Worm (Caenorhabditis elegans) whole organism, L4 larva: ENCODE results near the gene F14F7.4.

Source experiments
- F26F4.8 ChIP-seq: fragments of 200-800 bp; sonication (Bioruptor generic); conservative IDR thresholded peaks from 2 replicates; pipeline ENCODE4 v1.3.6; 2022; ENCODE audit warnings: missing genetic modification characterization, missing compliant biosample characterization
- F37D6.2 ChIP-seq: sonication (generic microtip); optimal IDR thresholded peaks from 2 replicates; lab custom pipeline; 2016; ENCODE audit warnings: mild to moderate bottlenecking, missing genetic modification characterization, missing compliant biosample characterization
- T26A8.4 ChIP-seq: fragments of 200-800 bp; sonication (Bioruptor generic); IDR thresholded peaks from 2 replicates; pipeline ENCODE4 v1.3.6; 2022; ENCODE audit warnings: missing genetic modification characterization, missing compliant biosample characterization
- ZK546.5 ChIP-seq, 2 experiments: sonication (generic microtip); optimal IDR thresholded peaks; 2 replicates each; lab custom pipeline; 2017; ENCODE audit warnings: missing biosample characterization in 2 of 2, missing genetic modification characterization in 2 of 2
- aha-1 ChIP-seq: fragments of 150-350 bp; peaks from one replicate; lab custom pipeline; 2014; ENCODE audit warnings: missing biosample characterization, missing genetic modification characterization
- ceh-28 ChIP-seq: fragments of 150-350 bp; optimal IDR thresholded peaks from 2 replicates; lab custom pipeline; 2014; ENCODE audit warnings: missing biosample characterization, missing genetic modification reagents, missing genetic modification characterization
- daf-16 ChIP-seq, 3 experiments: sonication (generic microtip); optimal IDR thresholded peaks; 2 replicates each; lab custom pipeline; 2016 to 2017; ENCODE audit warnings: missing genetic modification characterization in 3 of 3, missing genetic modification reagents in 3 of 3, mild to moderate bottlenecking in 2 of 3, missing compliant biosample characterization in 2 of 3, missing biosample characterization in 1 of 3, moderate library complexity in 1 of 3
- daf-8 ChIP-seq: fragments of 200-800 bp; sonication (Bioruptor generic); IDR thresholded peaks from 2 replicates; pipeline ENCODE4 v1.3.6; 2022; ENCODE audit warnings: missing genetic modification characterization, missing compliant biosample characterization
- dmd-8 ChIP-seq: fragments of 200-800 bp; sonication (Bioruptor generic); IDR thresholded peaks from 2 replicates; pipeline ENCODE4 v1.3.6; 2022; ENCODE audit warnings: missing genetic modification characterization, missing compliant biosample characterization
- dmd-9 ChIP-seq: fragments of 200-800 bp; sonication (Bioruptor generic); IDR thresholded peaks from 2 replicates; pipeline ENCODE4 v1.3.6; 2022; ENCODE audit warnings: missing genetic modification reagents, missing genetic modification characterization, missing compliant biosample characterization
- egl-43 ChIP-seq: fragments of 200-800 bp; sonication (Bioruptor generic); IDR thresholded peaks from 2 replicates; pipeline ENCODE4 v1.3.6; 2022; ENCODE audit warnings: missing genetic modification reagents, missing genetic modification characterization, missing compliant biosample characterization
- hif-1 ChIP-seq, 2 experiments: sonication (generic microtip); optimal IDR thresholded peaks; 2 replicates each; lab custom pipeline; 2016 to 2017; ENCODE audit warnings: missing compliant biosample characterization in 2 of 2, missing genetic modification characterization in 2 of 2, missing genetic modification reagents in 2 of 2, missing genotype in 2 of 2, mild to moderate bottlenecking in 1 of 2
- hlh-30 ChIP-seq: sonication (generic microtip); optimal IDR thresholded peaks from 2 replicates; lab custom pipeline; 2017; ENCODE audit warnings: antibody characterized with exemption, mild to moderate bottlenecking, missing genetic modification characterization, missing compliant biosample characterization; ENCODE audit not compliant: insufficient read depth
- lin-13 ChIP-seq: fragments of 150-350 bp; optimal IDR thresholded peaks from 2 replicates; lab custom pipeline; 2014; ENCODE audit warnings: missing biosample characterization, missing genetic modification reagents, missing genetic modification characterization
- lin-15B ChIP-seq: fragments of 150-350 bp; sonication (generic microtip); optimal IDR thresholded peaks from 3 replicates; lab custom pipeline; 2014; ENCODE audit warnings: missing biosample characterization, missing genetic modification characterization
- mep-1 ChIP-seq: fragments of 150-350 bp; sonication (generic microtip); optimal IDR thresholded peaks from 3 replicates; lab custom pipeline; 2014; ENCODE audit warnings: missing biosample characterization, missing genetic modification characterization
- nhr-102 ChIP-seq: sonication (generic microtip); optimal IDR thresholded peaks from 2 replicates; lab custom pipeline; 2016; ENCODE audit warnings: mild to moderate bottlenecking, missing genetic modification characterization, moderate library complexity, missing compliant biosample characterization
- nhr-11 ChIP-seq: fragments of 150-350 bp; optimal IDR thresholded peaks from 2 replicates; lab custom pipeline; 2014; ENCODE audit warnings: missing biosample characterization, missing genetic modification characterization
- nhr-28 ChIP-seq: fragments of 150-350 bp; optimal IDR thresholded peaks from 2 replicates; lab custom pipeline; 2014; ENCODE audit warnings: missing biosample characterization, missing genetic modification characterization
- nhr-48 ChIP-seq: sonication (generic microtip); optimal IDR thresholded peaks from 2 replicates; lab custom pipeline; 2016; ENCODE audit warnings: mild to moderate bottlenecking, missing genetic modification characterization, missing compliant biosample characterization
- nhr-6 ChIP-seq: fragments of 150-350 bp; optimal IDR thresholded peaks from 2 replicates; lab custom pipeline; 2014; ENCODE audit warnings: missing biosample characterization, missing genetic modification characterization
- nhr-76 ChIP-seq: fragments of 150-350 bp; optimal IDR thresholded peaks from 2 replicates; lab custom pipeline; 2014; ENCODE audit warnings: missing biosample characterization, missing genetic modification characterization
- pqm-1 ChIP-seq: sonication (generic microtip); optimal IDR thresholded peaks from 2 replicates; lab custom pipeline; 2017; ENCODE audit warnings: missing biosample characterization, missing genetic modification characterization
- set-16 ChIP-seq: fragments of 200-800 bp; sonication (Bioruptor generic); IDR thresholded peaks from 2 replicates; pipeline ENCODE4 v1.3.6; 2022; ENCODE audit warnings: missing genetic modification reagents, missing genetic modification characterization, missing compliant biosample characterization
- spr-3 ChIP-seq: fragments of 200-800 bp; sonication (Bioruptor generic); optimal IDR thresholded peaks from 2 replicates; lab custom pipeline; 2018; ENCODE audit warnings: mild to moderate bottlenecking, missing genetic modification characterization, missing compliant biosample characterization
- tra-1 ChIP-seq: fragments of 200-800 bp; sonication (Bioruptor generic); IDR thresholded peaks from 2 replicates; pipeline ENCODE4 v1.3.6; 2022; ENCODE audit warnings: missing genetic modification reagents, missing genetic modification characterization, missing compliant biosample characterization
- zag-1 ChIP-seq: fragments of 150-350 bp; optimal IDR thresholded peaks from 2 replicates; lab custom pipeline; 2014; ENCODE audit warnings: missing biosample characterization, missing genetic modification characterization
- ztf-11 ChIP-seq: fragments of 150-350 bp; optimal IDR thresholded peaks from 2 replicates; lab custom pipeline; 2014; ENCODE audit warnings: missing biosample characterization, missing genetic modification characterization

The F14F7.4 gene

ce11 chrIII:13031701-13032100 lies 2.2 kb upstream of the F14F7.4 start, which contains the start of gene F14F7.5:
Gene F14F7.5, plus strand, starts transcription at chrIII:13032001.
- TF ChIP-seq F26F4.8 (GFP tag; lab: Robert Waterston, UW) (no peak), ztf-11 (no peak), nhr-48 (tag; lab: Kevin White, UChicago) (no peak), hif-1 (tag; optimal IDR thresholded peaks at IDR 0.05; lab: Kevin White, UChicago) (no peak), dmd-9 (GFP tag; lab: Robert Waterston, UW) (no peak), daf-16 (GFP tag; optimal IDR thresholded peaks at IDR 0.05; lab: Kevin White, UChicago) (no peak), daf-16 (tag; optimal IDR thresholded peaks at IDR 0.05; lab: Kevin White, UChicago) (no peak), spr-3 (GFP tag; lab: Kevin White, UChicago) (no peak), tra-1 (no peak), zag-1 (tag; lab: Kevin White, UChicago) (no peak), nhr-6 (no peak), ceh-28 (tag; lab: Kevin White, UChicago) (no peak)

ce11 chrIII:13030551-13030950 lies 1.0 kb upstream of the F14F7.4 start, which contains the start of gene F14F7.7:
Gene F14F7.7, plus strand, starts transcription at chrIII:13030904.
- TF ChIP-seq aha-1 (tag; lab: Kevin White, UChicago) = peak; percentile 91
- TF ChIP-seq F37D6.2 (tag; lab: Kevin White, UChicago) = no peak

- TF ChIP-seq nhr-6 = no peak
- TF ChIP-seq mep-1 = no peak
- 0 out of 2 replicates have a peak, but pooled peaks have one; percentile 58 for TF ChIP-seq F26F4.8 (GFP tag; lab: Robert Waterston, UW)
These were observed 1.6 kb downstream of the F14F7.4 start for ce11 chrIII:13027949-13028348.

- TF ChIP-seq nhr-28 (tag; lab: Kevin White, UChicago) = peak; percentile 46
- no peak for TF ChIP-seq lin-13 (GFP tag; lab: Kevin White, UChicago)
- no peak for TF ChIP-seq egl-43
- no peak for TF ChIP-seq nhr-11
- TF ChIP-seq nhr-102 (tag; lab: Kevin White, UChicago) = peak; percentile 95
- TF ChIP-seq hlh-30 (tag; lab: Kevin White, UChicago) = no peak
- TF ChIP-seq dmd-8 = no peak
- no peak for TF ChIP-seq nhr-76
- TF ChIP-seq mep-1 = no peak
- no peak for TF ChIP-seq T26A8.4 (GFP tag; lab: Robert Waterston, UW)
- peak; percentile 49 for TF ChIP-seq pqm-1 (tag; lab: Kevin White, UChicago)
- no peak for TF ChIP-seq daf-16 (GFP tag; optimal IDR thresholded peaks at IDR 0.05; lab: Kevin White, UChicago)
- peak; percentile 52 for TF ChIP-seq daf-16 (tag; optimal IDR thresholded peaks at IDR 0.05; lab: Kevin White, UChicago)
- TF ChIP-seq zag-1 (tag; lab: Kevin White, UChicago) = no peak
These were observed 5.2 kb downstream of the F14F7.4 start, which contains the start of gene cyp-13A12 for ce11 chrIII:13024281-13024680. Gene cyp-13A12, plus strand, starts transcription at chrIII:13024547.

ce11 chrIII:13020741-13021140 lies 8.8 kb downstream of the F14F7.4 start, which contains the start of gene cyp-13A11:
Gene cyp-13A11, plus strand, starts transcription at chrIII:13021006.
- peak; percentile 7 for TF ChIP-seq nhr-28 (tag; lab: Kevin White, UChicago)
- no peak for TF ChIP-seq ZK546.5 (tag; optimal IDR thresholded peaks at IDR 0.05; lab: Kevin White, UChicago)
- no peak for TF ChIP-seq daf-16 (GFP tag; optimal IDR thresholded peaks at IDR 0.05; lab: Kevin White, UChicago)
- peak; percentile 94 for TF ChIP-seq daf-16 (tag; optimal IDR thresholded peaks at IDR 0.05; lab: Kevin White, UChicago)

ce11 chrIII:13019547-13020098 lies 9.9 kb downstream of the F14F7.4 start:
- peak; percentile 97 for TF ChIP-seq set-16 (GFP tag; lab: Robert Waterston, UW)
- no peak for TF ChIP-seq F37D6.2 (tag; lab: Kevin White, UChicago)
- TF ChIP-seq dmd-8 = 0 out of 2 replicates have a peak, but pooled peaks have one; percentile 7
- TF ChIP-seq daf-8 (GFP tag; lab: Robert Waterston, UW) = no peak
- no peak for TF ChIP-seq lin-15B
- no peak for TF ChIP-seq nhr-28 (tag; lab: Kevin White, UChicago)
- TF ChIP-seq spr-3 (GFP tag; lab: Kevin White, UChicago) = no peak
